Worm (Caenorhabditis elegans) whole organism, mixed stage, embryonic: ENCODE data around the gene mlh-1.

Experiments used
- M03D4.4 ChIP-seq: sonication (generic microtip); optimal IDR thresholded peaks from 2 replicates; lab custom pipeline; 2017; ENCODE audit warnings: mild to moderate bottlenecking, missing genetic modification characterization, missing compliant biosample characterization
- blmp-1 ChIP-seq: fragments of 150-350 bp; optimal IDR thresholded peaks from 2 replicates; lab custom pipeline; 2014; ENCODE audit warnings: missing biosample characterization, missing genetic modification characterization
- ceh-39 ChIP-seq: fragments of 150-350 bp; optimal IDR thresholded peaks from 2 replicates; lab custom pipeline; 2014; ENCODE audit warnings: missing biosample characterization, missing genetic modification characterization
- ceh-43 ChIP-seq: fragments of 200-800 bp; sonication (Bioruptor generic); optimal IDR thresholded peaks from 2 replicates; lab custom pipeline; 2018; ENCODE audit warnings: mild to moderate bottlenecking, missing genetic modification characterization, moderate library complexity, missing compliant biosample characterization
- ceh-83 ChIP-seq: fragments of 200-800 bp; sonication (Bioruptor generic); optimal IDR thresholded peaks from 2 replicates; lab custom pipeline; 2018; ENCODE audit warnings: mild to moderate bottlenecking, missing genetic modification characterization, missing compliant biosample characterization
- ces-1 ChIP-seq: fragments of 150-350 bp; optimal IDR thresholded peaks from 2 replicates; lab custom pipeline; 2014; ENCODE audit warnings: missing biosample characterization, missing genetic modification reagents, missing genetic modification characterization
- cnd-1 ChIP-seq: fragments of 200-800 bp; sonication (Bioruptor generic); optimal IDR thresholded peaks from 2 replicates; lab custom pipeline; 2018; ENCODE audit warnings: mild to moderate bottlenecking, missing genetic modification characterization, missing compliant biosample characterization
- elt-1 ChIP-seq: sonication (generic microtip); optimal IDR thresholded peaks from 2 replicates; lab custom pipeline; 2017; ENCODE audit warnings: missing genetic modification characterization, mild to moderate bottlenecking, missing compliant biosample characterization, antibody characterized with exemption, moderate library complexity, borderline replicate concordance; ENCODE audit not compliant: insufficient read depth
- elt-3 ChIP-seq: fragments of 150-350 bp; optimal IDR thresholded peaks from 2 replicates; lab custom pipeline; 2014; ENCODE audit warnings: missing biosample characterization, missing genetic modification characterization
- flh-1 ChIP-seq: fragments of 200-800 bp; sonication (Bioruptor generic); optimal IDR thresholded peaks from 2 replicates; lab custom pipeline; 2018; ENCODE audit warnings: mild to moderate bottlenecking, missing genetic modification characterization, moderate library complexity, missing compliant biosample characterization
- ham-2 ChIP-seq: fragments of 200-800 bp; sonication (Bioruptor generic); optimal IDR thresholded peaks from 2 replicates; lab custom pipeline; 2018; ENCODE audit warnings: mild to moderate bottlenecking, missing genetic modification characterization, missing compliant biosample characterization
- hlh-1 ChIP-seq: fragments of 150-350 bp; optimal IDR thresholded peaks from 2 replicates; lab custom pipeline; 2014; ENCODE audit warnings: missing biosample characterization, missing genetic modification reagents, missing genetic modification characterization
- lin-13 ChIP-seq: fragments of 150-350 bp; optimal IDR thresholded peaks from 2 replicates; lab custom pipeline; 2014; ENCODE audit warnings: missing biosample characterization, missing genetic modification characterization
- lin-32 ChIP-seq: fragments of 200-800 bp; sonication (Bioruptor generic); optimal IDR thresholded peaks from 2 replicates; lab custom pipeline; 2018; ENCODE audit warnings: mild to moderate bottlenecking, missing genetic modification characterization, missing compliant biosample characterization
- mab-5 ChIP-seq: fragments of 150-350 bp; optimal IDR thresholded peaks from 2 replicates; lab custom pipeline; 2014; ENCODE audit warnings: missing biosample characterization, missing genetic modification characterization
- mep-1 ChIP-seq: fragments of 150-350 bp; optimal IDR thresholded peaks from 2 replicates; lab custom pipeline; 2017; ENCODE audit warnings: missing biosample characterization, missing genetic modification reagents, missing genetic modification characterization, inconsistent platforms
- mls-2 ChIP-seq: sonication (generic microtip); optimal IDR thresholded peaks from 2 replicates; lab custom pipeline; 2016; ENCODE audit warnings: mild to moderate bottlenecking, missing genetic modification characterization, moderate library complexity, missing compliant biosample characterization
- nhr-12 ChIP-seq: fragments of 150-350 bp; optimal IDR thresholded peaks from 2 replicates; lab custom pipeline; 2014; ENCODE audit warnings: missing biosample characterization, missing genetic modification characterization
- nhr-237 ChIP-seq: fragments of 150-350 bp; optimal IDR thresholded peaks from 2 replicates; lab custom pipeline; 2014; ENCODE audit warnings: missing biosample characterization, missing genetic modification characterization
- nhr-76 ChIP-seq: sonication (generic microtip); optimal IDR thresholded peaks from 2 replicates; lab custom pipeline; 2017; ENCODE audit warnings: missing biosample characterization, missing genetic modification characterization
- sem-2 ChIP-seq: fragments of 200-800 bp; sonication (Bioruptor generic); optimal IDR thresholded peaks from 2 replicates; lab custom pipeline; 2018; ENCODE audit warnings: mild to moderate bottlenecking, missing genetic modification characterization, missing compliant biosample characterization
- sptf-1 ChIP-seq: sonication (generic microtip); optimal IDR thresholded peaks from 2 replicates; lab custom pipeline; 2017; ENCODE audit warnings: mild to moderate bottlenecking, missing genetic modification characterization, moderate library complexity, missing compliant biosample characterization
- unc-120 ChIP-seq: sonication (generic microtip); optimal IDR thresholded peaks from 2 replicates; lab custom pipeline; 2017; ENCODE audit warnings: missing genetic modification characterization, missing compliant biosample characterization; ENCODE audit not compliant: poor library complexity, severe bottlenecking
- unc-39 ChIP-seq: fragments of 150-350 bp; optimal IDR thresholded peaks from 2 replicates; lab custom pipeline; 2014; ENCODE audit warnings: missing biosample characterization, missing genetic modification characterization
- unc-62 ChIP-seq: fragments of 150-350 bp; optimal IDR thresholded peaks from 2 replicates; lab custom pipeline; 2014; ENCODE audit warnings: missing biosample characterization, missing genetic modification reagents, missing genetic modification characterization
- zip-8 ChIP-seq: fragments of 150-350 bp; optimal IDR thresholded peaks from 2 replicates; lab custom pipeline; 2014; ENCODE audit warnings: missing biosample characterization, missing genetic modification characterization
- ztf-11 ChIP-seq: fragments of 150-350 bp; optimal IDR thresholded peaks from 2 replicates; lab custom pipeline; 2014; ENCODE audit warnings: missing biosample characterization, missing genetic modification characterization

Gene mlh-1

DNA sequence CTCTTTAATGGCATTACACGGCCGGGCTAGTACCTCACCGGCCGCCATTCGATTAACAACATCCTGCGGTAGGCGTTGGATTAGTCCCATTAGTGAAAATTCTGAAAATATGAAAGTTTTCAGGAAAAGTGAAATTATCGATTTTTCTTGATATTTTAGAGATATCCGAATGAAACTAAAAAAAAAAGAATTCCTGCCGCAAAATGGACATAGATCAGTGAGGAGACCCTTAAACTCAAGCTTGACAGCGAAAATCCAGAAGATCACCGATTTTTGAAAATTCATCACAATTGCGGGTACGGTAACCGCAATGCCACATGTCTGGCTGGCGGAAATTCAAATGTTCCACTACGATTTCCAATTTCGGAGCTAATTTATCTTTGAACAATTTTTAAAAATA, at the start of gene mlh-1:
Gene mlh-1, minus strand, starts transcription at position 101 of the 400 bp plus-strand sequence.
- TF ChIP-seq elt-3 (tag; lab: Kevin White, UChicago), result no peak
- TF ChIP-seq ces-1 (GFP tag; lab: Kevin White, UChicago), result peak; percentile 21
- TF ChIP-seq M03D4.4 (tag; lab: Kevin White, UChicago), result no peak
- no peak for TF ChIP-seq lin-32
- TF ChIP-seq ceh-39 (tag; lab: Kevin White, UChicago), result no peak
- TF ChIP-seq, all 35 proteins: peak for 1

DNA sequence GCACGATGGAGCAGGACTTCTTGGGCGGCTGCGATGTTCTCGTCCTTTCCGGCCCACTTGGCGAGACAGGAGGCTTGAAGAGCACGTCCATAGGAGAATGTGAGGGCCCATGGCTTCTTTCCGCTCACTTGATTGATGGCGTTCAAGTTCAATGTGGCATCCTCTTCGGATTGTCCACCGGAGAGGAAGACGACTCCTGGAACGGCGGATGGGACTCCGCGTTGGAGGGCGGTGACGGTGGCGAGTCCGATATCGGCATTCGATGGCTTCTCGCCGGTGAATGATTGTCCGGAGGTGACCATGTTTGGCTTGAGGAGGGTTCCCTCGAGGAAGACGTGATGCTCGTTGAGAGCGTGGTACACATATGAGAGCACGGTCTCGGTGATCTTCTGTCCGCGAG, 49.2 kb upstream of the mlh-1 start:
- TF ChIP-seq flh-1, result no peak
- TF ChIP-seq cnd-1 (tag; lab: Kevin White, UChicago), result no peak

ce11 chrIII:13563000-13563522, 48.7 kb upstream of the mlh-1 start, which contains the start of gene T05D4.2:
T05D4.2 (minus strand) TSS chrIII:13563082.
- TF ChIP-seq unc-39 (no peak), cnd-1 (tag; lab: Kevin White, UChicago) (no peak), blmp-1 (no peak), hlh-1 (tag; lab: Kevin White, UChicago) (no peak), sem-2 (no peak), ham-2 (GFP tag; lab: Kevin White, UChicago) (no peak), unc-62 (GFP tag; lab: Kevin White, UChicago) (no peak), nhr-12 (tag; lab: Kevin White, UChicago) (no peak), elt-1 (tag; lab: Kevin White, UChicago) (no peak), unc-120 (tag; lab: Kevin White, UChicago) (no peak)

- no peak for TF ChIP-seq ces-1 (GFP tag; lab: Kevin White, UChicago)
- TF ChIP-seq lin-32, result no peak
- no peak for TF ChIP-seq nhr-12 (tag; lab: Kevin White, UChicago)
- TF ChIP-seq lin-13 (tag; lab: Kevin White, UChicago), result no peak
- TF ChIP-seq mep-1 (tag; lab: Kevin White, UChicago), result no peak
- TF ChIP-seq nhr-237, result no peak
- TF ChIP-seq flh-1, result no peak
- TF ChIP-seq elt-3 (tag; lab: Kevin White, UChicago), result no peak
- no peak for TF ChIP-seq unc-120 (tag; lab: Kevin White, UChicago)
- no peak for TF ChIP-seq sptf-1 (tag; lab: Kevin White, UChicago)
- no peak for TF ChIP-seq ham-2 (GFP tag; lab: Kevin White, UChicago)
- no peak for TF ChIP-seq mab-5 (tag; lab: Kevin White, UChicago)
- TF ChIP-seq mls-2, result no peak
- TF ChIP-seq cnd-1 (tag; lab: Kevin White, UChicago), result no peak
- TF ChIP-seq ztf-11 (tag; lab: Kevin White, UChicago), result no peak
- no peak for TF ChIP-seq M03D4.4 (tag; lab: Kevin White, UChicago)
- TF ChIP-seq, all 35 proteins: peak for 0
Observed at ce11 chrIII:13561233-13561632, 46.9 kb upstream of the mlh-1 start.

DNA sequence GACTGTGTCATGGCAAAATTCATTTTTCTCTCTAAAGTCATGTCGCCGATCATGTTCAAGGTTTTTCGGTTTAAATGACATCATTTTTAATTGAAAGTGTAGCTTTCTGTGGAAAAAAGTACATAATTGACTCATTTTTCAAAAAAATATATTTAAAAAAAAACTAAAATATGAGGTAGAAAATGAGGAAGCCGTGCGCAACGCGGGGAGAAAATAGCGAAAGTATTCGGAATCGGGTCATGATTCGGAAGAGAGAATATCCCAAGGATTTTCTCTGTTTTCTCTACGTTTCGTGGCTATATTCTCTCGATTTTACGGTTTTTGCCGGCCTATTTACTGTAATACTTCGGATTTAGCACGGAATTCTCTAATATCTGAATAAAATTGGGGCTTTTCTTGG, 46.3 kb upstream of the mlh-1 start:
- TF ChIP-seq blmp-1, result peak; percentile 91
- peak; percentile 67 for TF ChIP-seq ham-2 (GFP tag; lab: Kevin White, UChicago)
- TF ChIP-seq zip-8 (tag; lab: Kevin White, UChicago), result no peak
- no peak for TF ChIP-seq elt-3 (tag; lab: Kevin White, UChicago)
- TF ChIP-seq ceh-43, result no peak

DNA sequence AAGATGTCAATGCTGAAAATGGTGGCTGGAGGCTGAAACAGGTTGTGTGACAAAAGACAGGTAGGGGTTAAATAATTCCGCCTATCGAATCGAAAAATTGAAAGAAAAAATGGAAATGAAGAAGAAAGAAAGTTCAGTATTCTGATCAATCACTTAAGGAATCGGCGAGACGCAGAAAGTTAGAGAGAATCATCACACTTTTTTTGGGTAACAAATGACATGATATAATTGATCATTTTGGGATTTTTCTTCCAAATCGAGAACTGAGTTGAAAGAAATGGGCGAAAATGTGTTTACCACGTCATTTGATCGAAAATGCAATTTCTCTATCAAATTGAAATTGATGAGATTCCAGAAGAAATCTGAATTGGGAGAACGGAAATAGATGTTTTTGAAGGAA, 41.7 kb upstream of the mlh-1 start:
- TF ChIP-seq ceh-39 (tag; lab: Kevin White, UChicago) (no peak), nhr-12 (tag; lab: Kevin White, UChicago) (no peak), sem-2 (no peak), ceh-83 (GFP tag; lab: Kevin White, UChicago) (no peak)
- TF ChIP-seq, all 35 proteins: peak for 0

ce11 chrIII:13555234-13555633, 40.9 kb upstream of the mlh-1 start, which contains the start of gene scav-2:
scav-2 (minus strand) TSS chrIII:13555334.
- no peak for TF ChIP-seq nhr-76
- TF ChIP-seq ces-1 (GFP tag; lab: Kevin White, UChicago), result no peak
- no peak for TF ChIP-seq lin-32
- no peak for TF ChIP-seq unc-39
